Worm (Caenorhabditis elegans) whole organism, young adult: ENCODE measurements around the gene alx-1.

Experiments used
- C06A6.2 ChIP-seq: fragments of 200-800 bp; sonication (Bioruptor generic); conservative IDR thresholded peaks from 2 replicates; pipeline ENCODE4 v1.3.6; 2022; ENCODE audit warnings: missing genetic modification characterization, missing compliant biosample characterization
- C17E4.6 ChIP-seq: fragments of 200-800 bp; sonication (Bioruptor generic); IDR thresholded peaks from 2 replicates; pipeline ENCODE4 v1.3.6; 2022; ENCODE audit warnings: missing genetic modification reagents, missing genetic modification characterization, missing compliant biosample characterization
- D2030.7 ChIP-seq: fragments of 200-800 bp; sonication (Bioruptor generic); IDR thresholded peaks from 2 replicates; pipeline ENCODE4 v1.3.6; 2022; ENCODE audit warnings: missing genetic modification reagents, missing genetic modification characterization, missing compliant biosample characterization
- F33H1.4 ChIP-seq: fragments of 200-800 bp; sonication (Bioruptor generic); IDR thresholded peaks from 2 replicates; pipeline ENCODE4 v1.3.6; 2022; ENCODE audit warnings: missing genetic modification reagents, missing genetic modification characterization, missing compliant biosample characterization
- F57C9.4 ChIP-seq: sonication (generic microtip); optimal IDR thresholded peaks from 2 replicates; lab custom pipeline; 2017; ENCODE audit warnings: mild to moderate bottlenecking, missing genetic modification characterization, missing compliant biosample characterization
- Y56A3A.18 ChIP-seq: fragments of 200-800 bp; sonication (Bioruptor generic); IDR thresholded peaks from 2 replicates; pipeline ENCODE4 v1.3.6; 2022; ENCODE audit warnings: missing genetic modification reagents, missing genetic modification characterization, missing compliant biosample characterization
- Y79H2A.3 ChIP-seq: fragments of 200-800 bp; sonication (Bioruptor generic); conservative IDR thresholded peaks from 2 replicates; pipeline ENCODE4 v1.3.6; 2022; ENCODE audit warnings: missing genetic modification reagents, missing genetic modification characterization, missing compliant biosample characterization
- atf-7 ChIP-seq: sonication (generic microtip); optimal IDR thresholded peaks from 2 replicates; lab custom pipeline; 2017; ENCODE audit warnings: mild to moderate bottlenecking, missing genetic modification characterization, missing compliant biosample characterization
- bed-2 ChIP-seq: fragments of 200-800 bp; sonication (Bioruptor generic); IDR thresholded peaks from 2 replicates; pipeline ENCODE4 v1.3.6; 2022; ENCODE audit warnings: missing genetic modification reagents, missing genetic modification characterization, missing compliant biosample characterization
- cebp-1 ChIP-seq, 2 experiments: fragments of 200-800 bp in 1 of 2; sonication (Bioruptor generic) in 1 of 2; sonication (generic microtip) in 1 of 2; IDR thresholded peaks in 1 of 2; optimal IDR thresholded peaks in 1 of 2; 2 replicates each; pipeline versions ENCODE4 v1.3.6 to Lab custom; 2017 to 2022; ENCODE audit warnings: missing compliant biosample characterization in 2 of 2, missing genetic modification characterization in 2 of 2, mild to moderate bottlenecking in 1 of 2, missing genetic modification reagents in 1 of 2, moderate library complexity in 1 of 2
- ceh-91 ChIP-seq: fragments of 200-800 bp; sonication (Bioruptor generic); IDR thresholded peaks from 2 replicates; pipeline ENCODE4 v1.3.6; 2022; ENCODE audit warnings: missing genetic modification reagents, missing genetic modification characterization, missing compliant biosample characterization
- chd-7 ChIP-seq: sonication (generic microtip); optimal IDR thresholded peaks from 2 replicates; lab custom pipeline; 2016; ENCODE audit warnings: mild to moderate bottlenecking, missing genetic modification characterization, moderate library complexity, missing compliant biosample characterization
- dpff-1 ChIP-seq: sonication (generic microtip); optimal IDR thresholded peaks from 2 replicates; lab custom pipeline; 2017; ENCODE audit warnings: mild to moderate bottlenecking, missing genetic modification characterization, missing compliant biosample characterization
- efl-1 ChIP-seq: fragments of 150-350 bp; optimal IDR thresholded peaks from 2 replicates; lab custom pipeline; 2014; ENCODE audit warnings: missing biosample characterization, missing genetic modification reagents, missing genetic modification characterization
- ekl-4 ChIP-seq: fragments of 200-800 bp; sonication (Bioruptor generic); IDR thresholded peaks from 2 replicates; pipeline ENCODE4 v1.3.6; 2022; ENCODE audit warnings: missing genetic modification reagents, missing genetic modification characterization, missing compliant biosample characterization
- gei-17 ChIP-seq: fragments of 200-800 bp; sonication (Bioruptor generic); optimal IDR thresholded peaks from 2 replicates; lab custom pipeline; 2018; ENCODE audit warnings: mild to moderate bottlenecking, missing genetic modification characterization, missing compliant biosample characterization
- hlh-12 ChIP-seq: sonication (generic microtip); optimal IDR thresholded peaks from 2 replicates; lab custom pipeline; 2016; ENCODE audit warnings: missing genetic modification characterization, missing compliant biosample characterization
- hlh-26 ChIP-seq: fragments of 200-800 bp; sonication (Bioruptor generic); conservative IDR thresholded peaks from 2 replicates; pipeline ENCODE4 v1.3.6; 2022; ENCODE audit warnings: missing genetic modification reagents, missing genetic modification characterization, missing compliant biosample characterization
- hmg-1.2 ChIP-seq: fragments of 200-800 bp; sonication (Bioruptor generic); IDR thresholded peaks from 2 replicates; pipeline ENCODE4 v1.3.6; 2022; ENCODE audit warnings: missing genetic modification reagents, missing genetic modification characterization, missing compliant biosample characterization
- hsf-1 ChIP-seq: fragments of 200-800 bp; sonication (Bioruptor generic); IDR thresholded peaks from 2 replicates; pipeline ENCODE4 v1.3.6; 2022; ENCODE audit warnings: missing genetic modification reagents, missing genetic modification characterization, missing compliant biosample characterization
- lin-26 ChIP-seq: fragments of 200-800 bp; sonication (Bioruptor generic); IDR thresholded peaks from 2 replicates; pipeline ENCODE4 v1.3.6; 2022; ENCODE audit warnings: missing genetic modification reagents, missing genetic modification characterization, missing compliant biosample characterization
- lin-40 ChIP-seq: sonication (generic microtip); optimal IDR thresholded peaks from 2 replicates; lab custom pipeline; 2016; ENCODE audit warnings: missing genetic modification characterization, mild to moderate bottlenecking, missing compliant biosample characterization, missing genotype, missing genetic modification reagents
- lsl-1 ChIP-seq: fragments of 200-800 bp; sonication (Bioruptor generic); optimal IDR thresholded peaks from 2 replicates; lab custom pipeline; 2018; ENCODE audit warnings: mild to moderate bottlenecking, missing genetic modification characterization, moderate library complexity, missing compliant biosample characterization
- lsy-27 ChIP-seq: sonication (generic microtip); optimal IDR thresholded peaks from 2 replicates; lab custom pipeline; 2017; ENCODE audit warnings: missing genetic modification characterization, mild to moderate bottlenecking, missing compliant biosample characterization, antibody characterized with exemption, missing genotype, borderline replicate concordance; ENCODE audit not compliant: insufficient read depth
- madf-6 ChIP-seq: fragments of 200-800 bp; sonication (Bioruptor generic); IDR thresholded peaks from 2 replicates; pipeline ENCODE4 v1.3.6; 2022; ENCODE audit warnings: missing genetic modification reagents, missing genetic modification characterization, missing compliant biosample characterization
- madf-8 ChIP-seq: fragments of 200-800 bp; sonication (Bioruptor generic); conservative IDR thresholded peaks from 2 replicates; pipeline ENCODE4 v1.3.6; 2022; ENCODE audit warnings: missing genetic modification reagents, missing genetic modification characterization, missing compliant biosample characterization
- nhr-80 ChIP-seq: sonication (generic microtip); optimal IDR thresholded peaks from 2 replicates; lab custom pipeline; 2016; ENCODE audit warnings: missing genetic modification characterization, missing compliant biosample characterization
- rpc-1 ChIP-seq, 2 experiments: fragments of 150-350 bp in 1 of 2; sonication (generic microtip) in 1 of 2; optimal IDR thresholded peaks; 2 replicates each; lab custom pipeline; 2014 to 2018; ENCODE audit warnings: missing biosample characterization in 1 of 2, missing genetic modification characterization in 1 of 2, missing genetic modification reagents in 1 of 2, missing genotype in 1 of 2
- snpc-1.1 ChIP-seq: sonication (generic microtip); optimal IDR thresholded peaks from 2 replicates; lab custom pipeline; 2017; ENCODE audit warnings: missing genetic modification characterization, mild to moderate bottlenecking, missing compliant biosample characterization, antibody characterized with exemption, moderate library complexity, missing genotype, missing genetic modification reagents; ENCODE audit not compliant: insufficient read depth
- snpc-1.3 ChIP-seq: sonication (generic microtip); optimal IDR thresholded peaks from 2 replicates; lab custom pipeline; 2017; ENCODE audit warnings: missing genetic modification characterization, mild to moderate bottlenecking, missing compliant biosample characterization, antibody characterized with exemption, moderate library complexity, missing genotype, missing genetic modification reagents; ENCODE audit not compliant: insufficient read depth
- snpc-3.4 ChIP-seq: sonication (generic microtip); optimal IDR thresholded peaks from 2 replicates; lab custom pipeline; 2017; ENCODE audit warnings: missing genetic modification characterization, mild to moderate bottlenecking, missing compliant biosample characterization, antibody characterized with exemption, moderate library complexity, missing genotype, missing genetic modification reagents
- snpc-4 ChIP-seq, 5 experiments: fragments of 150-350 bp in 1 of 5; sonication (generic microtip) in 4 of 5; optimal IDR thresholded peaks; 2 replicates each; lab custom pipeline; 2014 to 2018; ENCODE audit warnings: missing genetic modification characterization in 5 of 5, missing biosample characterization in 3 of 5, antibody characterized with exemption in 2 of 5, mild to moderate bottlenecking in 2 of 5, missing compliant biosample characterization in 2 of 5, missing genotype in 2 of 5, moderate library complexity in 2 of 5, missing genetic modification reagents in 1 of 5
- tbp1 ChIP-seq: fragments of 200-800 bp; sonication (Bioruptor generic); optimal IDR thresholded peaks from 2 replicates; lab custom pipeline; 2018; ENCODE audit warnings: mild to moderate bottlenecking, missing genetic modification characterization, missing compliant biosample characterization
- xnd-1 ChIP-seq: sonication (generic microtip); optimal IDR thresholded peaks from 2 replicates; lab custom pipeline; 2016; ENCODE audit warnings: missing genotype, missing genetic modification reagents, missing genetic modification characterization, missing compliant biosample characterization
- ztf-26 ChIP-seq: sonication (generic microtip); optimal IDR thresholded peaks from 2 replicates; lab custom pipeline; 2017; ENCODE audit warnings: missing genetic modification characterization, missing compliant biosample characterization

The alx-1 gene

DNA sequence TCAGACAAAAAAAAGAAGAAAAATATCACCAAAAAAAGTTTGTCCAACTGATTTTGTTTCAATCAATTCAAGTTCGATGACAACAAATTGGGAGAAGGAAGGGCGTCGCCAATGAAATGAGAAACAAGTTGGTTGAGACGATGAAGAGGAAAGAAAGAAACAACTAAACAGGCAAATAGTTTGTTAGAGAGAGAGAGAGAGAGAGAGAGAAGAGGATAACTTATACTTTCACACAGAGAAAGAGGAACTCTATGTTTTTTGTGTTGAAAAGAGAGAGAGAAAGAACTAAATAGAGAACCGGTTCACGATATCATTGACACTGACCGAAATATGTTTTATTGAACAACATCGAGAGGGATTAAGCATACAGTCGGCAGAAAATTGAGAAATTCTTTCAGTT lies 49.6 kb upstream of the alx-1 start:
- TF ChIP-seq snpc-4 (GFP tag; optimal IDR thresholded peaks at IDR 0.05; lab: Kevin White, UChicago) (no peak), snpc-4 (tag; optimal IDR thresholded peaks at IDR 0.05; lab: Kevin White, UChicago) (no peak), Y56A3A.18 (GFP tag; lab: Robert Waterston, UW) (no peak), lsy-27 (tag; lab: Kevin White, UChicago) (no peak), ekl-4 (GFP tag; lab: Robert Waterston, UW) (no peak), ztf-26 (tag; lab: Kevin White, UChicago) (no peak), hlh-12 (tag; lab: Kevin White, UChicago) (no peak), hlh-26 (GFP tag; lab: Robert Waterston, UW) (no peak), lin-40 (tag; lab: Kevin White, UChicago) (no peak), rpc-1 (optimal IDR thresholded peaks at IDR 0.05; lab: Kevin White, UChicago) (no peak), rpc-1 (tag; optimal IDR thresholded peaks at IDR 0.05; lab: Kevin White, UChicago) (no peak), gei-17 (no peak), D2030.7 (no peak), C06A6.2 (GFP tag; lab: Robert Waterston, UW) (no peak), atf-7 (tag; lab: Kevin White, UChicago) (no peak), tbp1 (GFP tag; lab: Kevin White, UChicago) (no peak), bed-2 (no peak), lin-26 (GFP tag; lab: Robert Waterston, UW) (no peak)
- TF ChIP-seq, all 124 proteins: peak for 0

DNA sequence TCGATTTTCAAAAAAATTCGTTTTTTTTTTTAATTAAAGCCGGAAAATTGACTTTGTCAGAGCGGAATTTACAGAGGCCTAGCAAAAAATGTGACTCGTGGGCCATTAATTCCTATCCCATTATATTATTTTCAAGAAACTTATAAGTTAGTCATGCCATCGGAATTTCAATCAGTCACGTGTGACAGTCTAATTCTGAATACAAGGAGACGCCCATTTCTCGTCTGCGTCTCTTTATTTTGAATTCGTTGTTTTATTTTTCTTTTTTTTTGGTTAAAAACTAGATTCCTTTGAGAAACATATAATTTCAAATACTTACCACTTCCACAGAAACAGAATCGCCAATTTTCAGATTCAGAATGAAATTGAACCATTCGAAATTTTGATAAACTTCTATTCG lies 48.4 kb upstream of the alx-1 start:
- TF ChIP-seq cebp-1 (GFP tag; IDR thresholded peaks at IDR 0.05; lab: Robert Waterston, UW) (no peak), cebp-1 (tag; optimal IDR thresholded peaks at IDR 0.05; lab: Kevin White, UChicago) (peak; percentile 11), dpff-1 (tag; lab: Kevin White, UChicago) (no peak), hmg-1.2 (GFP tag; lab: Robert Waterston, UW) (peak; percentile 14; the same call in 1 of the 2 replicates)

DNA sequence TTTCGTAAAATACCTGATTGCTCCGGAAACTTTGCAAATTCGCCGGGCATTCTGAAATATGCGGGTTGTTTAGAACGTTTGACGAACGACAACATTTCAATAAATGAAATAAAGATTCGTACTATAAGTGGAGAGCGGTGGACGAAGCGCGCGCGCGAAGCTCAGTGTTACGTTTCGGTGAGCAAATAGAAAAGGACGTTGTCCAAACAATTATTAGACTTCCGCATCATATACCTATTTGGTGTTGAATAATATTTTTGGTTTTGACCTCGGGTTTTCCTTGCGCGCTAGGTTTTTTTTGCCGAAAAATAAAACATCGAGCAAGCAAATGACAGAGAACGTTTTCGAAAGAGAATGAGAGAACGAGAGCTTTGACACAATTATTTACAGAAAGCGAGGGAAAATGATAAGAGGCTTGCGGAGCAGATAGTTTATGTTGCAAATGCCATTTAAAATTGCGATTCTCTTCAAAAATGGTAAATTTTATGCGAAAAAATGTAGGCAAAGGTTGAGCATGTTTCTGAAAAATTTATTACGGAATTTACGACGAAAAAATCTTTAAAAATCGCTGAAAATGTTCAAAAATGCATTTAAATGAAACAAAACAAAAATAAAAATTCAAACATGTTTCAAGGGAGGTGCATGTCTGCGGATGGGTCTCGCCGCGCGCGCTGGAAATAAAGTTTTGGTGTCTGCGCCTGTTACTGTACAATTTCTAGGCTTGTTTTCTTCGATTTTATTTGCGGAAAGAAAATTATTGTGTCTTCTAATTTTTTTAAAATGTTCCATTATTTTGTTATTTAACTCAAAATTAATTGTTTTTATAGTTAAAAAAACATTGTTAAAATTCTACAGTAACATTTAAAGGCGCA lies 46.3 kb upstream of the alx-1 start, which contains the start of the genes cyld-1 and F40F12.9:
Gene cyld-1 (minus strand): TSS at position 51 of the 872 bp plus-strand sequence.
Gene F40F12.9 (plus strand): TSS at position 721 of the 872 bp plus-strand sequence.
- TF ChIP-seq cebp-1 (GFP tag; IDR thresholded peaks at IDR 0.05; lab: Robert Waterston, UW) (no peak), cebp-1 (tag; optimal IDR thresholded peaks at IDR 0.05; lab: Kevin White, UChicago) (peak; percentile 35), bed-2 (no peak), snpc-1.1 (peak; percentile 5), Y79H2A.3 (GFP tag; lab: Robert Waterston, UW) (no peak), snpc-3.4 (peak; percentile 18), efl-1 (GFP tag; lab: Kevin White, UChicago) (peak; percentile 25), madf-8 (GFP tag; lab: Robert Waterston, UW) (peak; percentile 55), nhr-80 (tag; lab: Kevin White, UChicago) (peak; percentile 62), D2030.7 (peak; percentile 50), xnd-1 (tag; lab: Kevin White, UChicago) (peak; percentile 6), F57C9.4 (tag; lab: Kevin White, UChicago) (no peak), ceh-91 (peak; percentile 60), F33H1.4 (peak; percentile 83), snpc-1.3 (peak; percentile 60), hsf-1 (no peak), ztf-26 (tag; lab: Kevin White, UChicago) (no peak), lsl-1 (GFP tag; lab: Kevin White, UChicago) (peak; percentile 86), C17E4.6 (no peak), hlh-26 (GFP tag; lab: Robert Waterston, UW) (no peak), madf-6 (peak; percentile 75), chd-7 (tag; lab: Kevin White, UChicago) (no peak)
